Worm (Caenorhabditis elegans) whole organism, early embryonic: ENCODE measurements around the gene T05C7.5.

Experiments
- B0310.2 ChIP-seq: sonication (generic microtip); optimal IDR thresholded peaks from 2 replicates; lab custom pipeline; 2016; ENCODE audit warnings: mild to moderate bottlenecking, missing genetic modification characterization, missing compliant biosample characterization
- ama-1 ChIP-seq: fragments of 150-350 bp; optimal IDR thresholded peaks from 2 replicates; lab custom pipeline; 2014
- ets-7 ChIP-seq: sonication (generic microtip); optimal IDR thresholded peaks from 2 replicates; lab custom pipeline; 2016; ENCODE audit warnings: missing genotype, missing genetic modification characterization, missing compliant biosample characterization
- hmg-4 ChIP-seq: fragments of 200-800 bp; sonication (Bioruptor generic); optimal IDR thresholded peaks from 2 replicates; lab custom pipeline; 2018; ENCODE audit warnings: mild to moderate bottlenecking, missing genetic modification characterization, missing compliant biosample characterization
- pes-1 ChIP-seq: fragments of 200-800 bp; sonication (Bioruptor generic); IDR thresholded peaks from 2 replicates; pipeline ENCODE4 v1.3.6; 2022; ENCODE audit warnings: missing genetic modification reagents, missing genetic modification characterization, missing compliant biosample characterization
- tra-4 ChIP-seq: sonication (generic microtip); optimal IDR thresholded peaks from 2 replicates; lab custom pipeline; 2017; ENCODE audit warnings: missing genetic modification characterization, missing compliant biosample characterization

DNA sequence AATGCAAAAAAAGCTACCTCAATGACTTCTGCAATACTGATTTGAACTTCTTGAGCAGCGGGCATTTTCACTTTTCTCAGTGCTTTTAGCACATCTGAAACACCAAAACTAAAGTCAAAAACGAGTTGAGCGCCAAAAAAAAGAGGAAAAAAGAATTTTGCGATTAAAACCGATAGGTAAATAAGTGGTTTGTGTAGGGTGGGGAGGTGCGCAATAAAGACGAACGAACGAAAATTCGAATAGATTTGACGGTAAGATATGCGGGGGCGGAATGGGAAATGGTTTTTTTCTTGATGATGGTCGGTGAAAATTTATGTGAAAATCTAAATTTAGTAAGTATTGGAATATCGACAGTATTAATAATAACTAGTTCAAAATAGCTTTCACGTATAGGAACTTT is 9.9 kb downstream of the T05C7.5 start, which contains the start of gene frm-5.1:
- TF ChIP-seq tra-4 (tag; lab: Kevin White, UChicago) (no peak), ama-1 (lab: Kevin White, UChicago) (no peak), hmg-4 (GFP tag; lab: Kevin White, UChicago) (no peak), pes-1 (GFP tag; lab: Robert Waterston, UW) (no peak), ets-7 (tag; lab: Kevin White, UChicago) (no peak), B0310.2 (tag; lab: Kevin White, UChicago) (no peak)
